Fruit fly (Drosophila melanogaster): Measurements from ENCODE around the gene CtsL4.

CtsL4 gene

DNA sequence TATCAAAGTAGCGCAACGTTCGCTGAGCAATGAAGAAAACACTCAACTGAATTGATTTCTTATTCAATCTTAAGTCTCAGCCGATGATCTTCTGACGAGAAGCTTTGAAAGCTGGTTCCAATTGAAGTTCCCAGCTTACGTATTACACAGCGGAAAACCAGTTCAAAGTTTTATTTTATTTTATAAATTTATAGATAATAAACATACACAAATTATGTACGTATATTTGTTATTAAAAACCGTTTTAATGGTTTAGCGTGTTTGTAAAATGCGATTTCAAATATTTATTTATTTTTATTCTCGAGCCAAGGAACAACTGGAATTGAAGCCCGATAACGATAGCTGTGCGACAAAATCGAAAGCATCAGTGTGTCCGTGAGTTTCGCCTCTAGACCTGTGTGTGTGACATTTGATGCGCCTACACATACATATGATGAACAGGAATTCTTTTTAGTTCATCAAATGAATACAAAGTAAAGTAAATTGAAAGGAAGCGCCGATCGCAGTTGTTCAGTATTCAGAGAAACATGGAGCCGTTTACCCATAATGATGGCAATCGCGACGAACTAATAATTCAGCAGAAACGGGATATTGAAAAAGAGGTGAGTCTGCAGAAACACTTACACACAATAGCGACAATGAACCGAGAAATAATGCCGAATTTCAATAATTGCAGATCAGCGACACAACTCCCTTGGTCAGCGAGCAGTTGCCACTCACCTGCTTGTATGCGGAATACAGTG, 49.7 kb downstream of the CtsL4 start, which contains the start of the genes CG5390 and CG4968 (continued):
- no peak for TF ChIP-seq dm (GFP tag; optimal IDR thresholded peaks at IDR 0.05)
- TF ChIP-seq CG6654 (GFP tag; optimal IDR thresholded peaks at IDR 0.05): no peak
- no peak for TF ChIP-seq jigr1 (GFP tag; IDR thresholded peaks at IDR 0.05)
- peak; percentile 69 for TF ChIP-seq CG17328 (GFP tag; IDR thresholded peaks at IDR 0.05)
- no peak for TF ChIP-seq hbn (GFP tag; IDR thresholded peaks at IDR 0.05; ENCODE audit: partially characterized antibody)
- TF ChIP-seq CG33213 (GFP tag; optimal IDR thresholded peaks at IDR 0.05): peak; percentile 22
- TF ChIP-seq Usf (GFP tag; optimal IDR thresholded peaks at IDR 0.05): no peak
- TF ChIP-seq CG3838 (GFP tag; optimal IDR thresholded peaks at IDR 0.05): no peak
- TF ChIP-seq NK7.1 (GFP tag; optimal IDR thresholded peaks at IDR 0.05): no peak
- TF ChIP-seq CG34224 (GFP tag; IDR thresholded peaks at IDR 0.05; ENCODE audit: partially characterized antibody): peak; percentile 51; the same call in 2 of the 3 replicates
- no peak for TF ChIP-seq CG14965 (GFP tag; optimal IDR thresholded peaks at IDR 0.05; ENCODE audit: borderline replicate concordance)
- peak; percentile 86 for TF ChIP-seq Drgx (GFP tag; IDR thresholded peaks at IDR 0.05)
- TF ChIP-seq CG18764 (GFP tag; optimal IDR thresholded peaks at IDR 0.05): no peak
- peak; percentile 44; the same call in 1 of the 4 replicates for TF ChIP-seq Dll (GFP tag; IDR thresholded peaks at IDR 0.05; ENCODE audit: partially characterized antibody)
- TF ChIP-seq CG14860 (GFP tag; IDR thresholded peaks at IDR 0.05; ENCODE audit: partially characterized antibody): no peak
- TF ChIP-seq Myb (GFP tag; optimal IDR thresholded peaks at IDR 0.05): peak; percentile 4
- peak; percentile 75; the same call in 1 of the 2 replicates for TF ChIP-seq Atf6 (GFP tag; IDR thresholded peaks at IDR 0.05)
- TF ChIP-seq br (optimal IDR thresholded peaks at IDR 0.05): no peak
- no peak for TF ChIP-seq btn (GFP tag; optimal IDR thresholded peaks at IDR 0.05)
- peak; percentile 80; the same call in 1 of the 2 replicates for TF ChIP-seq CG31441 (GFP tag; IDR thresholded peaks at IDR 0.05)
- TF ChIP-seq CG12769 (tag; optimal IDR thresholded peaks at IDR 0.05): no peak
- TF ChIP-seq sens (GFP tag): peak; percentile 81
- TF ChIP-seq CG7963 (GFP tag; IDR thresholded peaks at IDR 0.05; ENCODE audit: partially characterized antibody): 0 out of 3 replicates have a peak, but pooled peaks have one; percentile 17
- peak; percentile 73 for TF ChIP-seq CG30403 (GFP tag; optimal IDR thresholded peaks at IDR 0.05)
- peak; percentile 59; the same call in 1 of the 2 replicates for TF ChIP-seq cas (GFP tag; IDR thresholded peaks at IDR 0.05)
- no peak for TF ChIP-seq eyg (GFP tag; optimal IDR thresholded peaks at IDR 0.05)
- TF ChIP-seq ham (GFP tag; IDR thresholded peaks at IDR 0.05): no peak
- TF ChIP-seq eve (GFP tag; optimal IDR thresholded peaks at IDR 0.05): no peak
- no peak for TF ChIP-seq CG2129 (GFP tag; IDR thresholded peaks at IDR 0.05; ENCODE audit: partially characterized antibody)
- TF ChIP-seq CG11504 (tag; optimal IDR thresholded peaks at IDR 0.05): no peak
- TF ChIP-seq Sox100B (GFP tag; optimal IDR thresholded peaks at IDR 0.05): peak; percentile 65
- peak; percentile 31; the same call in 1 of the 2 replicates for TF ChIP-seq Bgb (GFP tag; IDR thresholded peaks at IDR 0.05; ENCODE audit: partially characterized antibody)
- TF ChIP-seq CG34376 (GFP tag; optimal IDR thresholded peaks at IDR 0.05): peak; percentile 37
- TF ChIP-seq CG30431 (GFP tag; optimal IDR thresholded peaks at IDR 0.05): no peak
- TF ChIP-seq zen (tag; optimal IDR thresholded peaks at IDR 0.05): peak; percentile 33
- no peak for TF ChIP-seq lov (optimal IDR thresholded peaks at IDR 0.05)
- no peak for TF ChIP-seq lov (GFP tag; IDR thresholded peaks at IDR 0.05)
- no peak for TF ChIP-seq pnt (GFP tag; optimal IDR thresholded peaks at IDR 0.05)
- peak; percentile 46 for TF ChIP-seq CG1233 (GFP tag; optimal IDR thresholded peaks at IDR 0.05)
- peak; percentile 45; the same call in 1 of the 3 replicates for TF ChIP-seq H15 (GFP tag; IDR thresholded peaks at IDR 0.05)
- TF ChIP-seq slp2 (GFP tag; optimal IDR thresholded peaks at IDR 0.05): no peak
- TF ChIP-seq CG16779 (GFP tag; IDR thresholded peaks at IDR 0.05): no peak
- TF ChIP-seq Atf-2 (GFP tag; optimal IDR thresholded peaks at IDR 0.05): no peak
- TF ChIP-seq bab2 (GFP tag; optimal IDR thresholded peaks at IDR 0.05): no peak
- TF ChIP-seq gfzf (GFP tag; optimal IDR thresholded peaks at IDR 0.05): peak; percentile 33
- peak; percentile 76 for TF ChIP-seq BtbVII (GFP tag; optimal IDR thresholded peaks at IDR 0.05)
- no peak for TF ChIP-seq CG7745 (tag; optimal IDR thresholded peaks at IDR 0.05)
- TF ChIP-seq gt (GFP tag; IDR thresholded peaks at IDR 0.05): no peak
- no peak for TF ChIP-seq CG6813 (GFP tag; optimal IDR thresholded peaks at IDR 0.05)
- TF ChIP-seq HLH4C (GFP tag; IDR thresholded peaks at IDR 0.05; ENCODE audit: partially characterized antibody): peak; percentile 48; the same call in 1 of the 3 replicates
